Fruit fly (Drosophila melanogaster) whole organism, wandering third instar larva: Measurements from ENCODE around the gene Tlk.

ENCODE experiments used
- Abd-B ChIP-seq: fragments of >200 bp; optimal IDR thresholded peaks from 2 replicates; lab custom pipeline; 2017; ENCODE audit warnings: missing biosample characterization, missing genetic modification characterization
- CG32264 ChIP-seq: fragments of 200-800 bp; sonication (Bioruptor generic); optimal IDR thresholded peaks from 2 replicates; lab custom pipeline; 2016; ENCODE audit warnings: missing biosample characterization, missing genetic modification characterization
- CG9705 ChIP-seq: fragments of 200-800 bp; sonication (Bioruptor generic); optimal IDR thresholded peaks from 2 replicates; lab custom pipeline; 2018; ENCODE audit warnings: missing biosample characterization, mild to moderate bottlenecking, missing genetic modification characterization
- Dfd ChIP-seq: fragments of >200 bp; optimal IDR thresholded peaks from 2 replicates; lab custom pipeline; 2017; ENCODE audit warnings: missing biosample characterization, missing genetic modification characterization
- Dif ChIP-seq: fragments of 200-275, 200-300 bp; sonication (Bioruptor generic); optimal IDR thresholded peaks from 2 replicates; lab custom pipeline; 2018; ENCODE audit warnings: missing biosample characterization, missing genetic modification characterization; ENCODE audit not compliant: partially characterized antibody
- HLH106 ChIP-seq: fragments of 200-800 bp; optimal IDR thresholded peaks from 3 replicates; lab custom pipeline; 2019; ENCODE audit warnings: missing biosample characterization, mild to moderate bottlenecking, missing genetic modification characterization, moderate library complexity
- Hr78 ChIP-seq: fragments of >200 bp; optimal IDR thresholded peaks from 2 replicates; lab custom pipeline; 2017; ENCODE audit warnings: missing biosample characterization, missing genetic modification characterization
- Jra ChIP-seq: sonication (Bioruptor generic); optimal IDR thresholded peaks from 2 replicates; lab custom pipeline; 2016; ENCODE audit warnings: missing biosample characterization, missing genetic modification characterization
- Mio ChIP-seq: sonication (Bioruptor generic); optimal IDR thresholded peaks from 2 replicates; lab custom pipeline; 2016; ENCODE audit warnings: missing biosample characterization, missing genetic modification characterization
- Myc ChIP-seq: fragments of >200 bp; optimal IDR thresholded peaks from 2 replicates; lab custom pipeline; 2017
- N ChIP-seq: fragments of >200 bp; optimal IDR thresholded peaks from 2 replicates; lab custom pipeline; 2018; ENCODE audit warnings: missing biosample characterization, missing external identifiers, missing genetic modification characterization
- OdsH ChIP-seq: fragments of 200-800 bp; sonication (Bioruptor generic); optimal IDR thresholded peaks from 2 replicates; lab custom pipeline; 2016; ENCODE audit warnings: missing biosample characterization, mild to moderate bottlenecking, missing genetic modification characterization
- Sp1 ChIP-seq: fragments of 200-800 bp; sonication (Bioruptor generic); optimal IDR thresholded peaks from 3 replicates; lab custom pipeline; 2019; ENCODE audit warnings: missing biosample characterization, mild to moderate bottlenecking, missing genetic modification characterization, moderate library complexity
- br ChIP-seq: fragments of 200-800 bp; sonication (Bioruptor generic); optimal IDR thresholded peaks from 2 replicates; lab custom pipeline; 2016; ENCODE audit warnings: missing biosample characterization, missing genetic modification characterization
- brk ChIP-seq: fragments of 200-800 bp; sonication (Bioruptor generic); optimal IDR thresholded peaks from 2 replicates; lab custom pipeline; 2016; ENCODE audit warnings: missing biosample characterization, mild to moderate bottlenecking, missing genetic modification characterization
- dl ChIP-seq, 2 experiments: fragments of 175-275, 200-275 bp in 1 of 2; fragments of 200-275 bp in 1 of 2; sonication (Bioruptor generic); optimal IDR thresholded peaks; lab custom pipeline; 2018; ENCODE audit warnings: mild to moderate bottlenecking in 2 of 2, missing biosample characterization in 2 of 2, missing genetic modification characterization in 2 of 2, moderate library complexity in 2 of 2; ENCODE audit not compliant: partially characterized antibody in 2 of 2, insufficient read depth in 1 of 2
- dmrt93B ChIP-seq: fragments of 200-800 bp; sonication (Bioruptor generic); optimal IDR thresholded peaks from 2 replicates; lab custom pipeline; 2018; ENCODE audit warnings: missing biosample characterization, mild to moderate bottlenecking, missing genetic modification characterization
- dsf ChIP-seq: sonication (Bioruptor generic); optimal IDR thresholded peaks from 2 replicates; lab custom pipeline; 2016; ENCODE audit warnings: missing biosample characterization, missing genetic modification characterization, borderline replicate concordance
- ey ChIP-seq: fragments of 200-800 bp; sonication (Bioruptor generic); optimal IDR thresholded peaks from 2 replicates; lab custom pipeline; 2016; ENCODE audit warnings: missing biosample characterization, missing genetic modification characterization
- foxo ChIP-seq, 2 experiments: fragments of 200-800 bp; sonication (Bioruptor generic); optimal IDR thresholded peaks; 2 replicates in 1 of 2; 3 replicates in 1 of 2; lab custom pipeline; 2016 to 2017; ENCODE audit warnings: missing biosample characterization in 2 of 2, missing genetic modification characterization in 2 of 2
- fru ChIP-seq: fragments of 200-800 bp; sonication (Bioruptor generic); optimal IDR thresholded peaks from 3 replicates; lab custom pipeline; 2016; ENCODE audit warnings: missing biosample characterization, mild to moderate bottlenecking, missing genetic modification characterization
- jim ChIP-seq: fragments of 175-275, 200-325 bp; sonication (Bioruptor generic); optimal IDR thresholded peaks from 2 replicates; lab custom pipeline; 2016; ENCODE audit warnings: missing biosample characterization, mild to moderate bottlenecking, missing genetic modification characterization
- psq ChIP-seq: fragments of 200-800 bp; sonication (Bioruptor generic); optimal IDR thresholded peaks from 3 replicates; lab custom pipeline; 2017; ENCODE audit warnings: missing biosample characterization, mild to moderate bottlenecking, missing genetic modification characterization, moderate library complexity
- rgr ChIP-seq: fragments of 200-800 bp; sonication (Bioruptor generic); optimal IDR thresholded peaks from 3 replicates; lab custom pipeline; 2016; ENCODE audit warnings: missing biosample characterization, mild to moderate bottlenecking, missing genetic modification characterization
- sage ChIP-seq: fragments of 200-800 bp; sonication (Bioruptor generic); optimal IDR thresholded peaks from 2 replicates; lab custom pipeline; 2016; ENCODE audit warnings: missing biosample characterization, mild to moderate bottlenecking, missing genetic modification characterization
- tai ChIP-seq: sonication (Bioruptor generic); optimal IDR thresholded peaks from 2 replicates; lab custom pipeline; 2016; ENCODE audit warnings: missing biosample characterization, missing genetic modification characterization
- usp ChIP-seq: fragments of >200 bp; optimal IDR thresholded peaks from 2 replicates; lab custom pipeline; 2017; ENCODE audit warnings: missing biosample characterization, missing genetic modification characterization

Gene Tlk

dm6 chrX:3730879-3731278 is 11.1 kb downstream of the Tlk start:
- no peak for TF ChIP-seq Jra
- TF ChIP-seq fru (GFP tag; lab: Kevin White, UChicago) = peak; percentile 30
- peak in 1 of 2 experiments; percentile 43 for TF ChIP-seq foxo (GFP tag; optimal IDR thresholded peaks at IDR 0.05; lab: Kevin White, UChicago)
- TF ChIP-seq HLH106 (tag; lab: Kevin White, UChicago) = peak; percentile 7

dm6 chrX:3737774-3738173 is 18.0 kb downstream of the Tlk start:
- TF ChIP-seq Dfd (GFP tag; lab: Kevin White, UChicago) (peak; percentile 19), Myc (lab: Kevin White, UChicago) (no peak), CG9705 (GFP tag; lab: Kevin White, UChicago) (no peak), usp (GFP tag; lab: Kevin White, UChicago) (no peak)

DNA sequence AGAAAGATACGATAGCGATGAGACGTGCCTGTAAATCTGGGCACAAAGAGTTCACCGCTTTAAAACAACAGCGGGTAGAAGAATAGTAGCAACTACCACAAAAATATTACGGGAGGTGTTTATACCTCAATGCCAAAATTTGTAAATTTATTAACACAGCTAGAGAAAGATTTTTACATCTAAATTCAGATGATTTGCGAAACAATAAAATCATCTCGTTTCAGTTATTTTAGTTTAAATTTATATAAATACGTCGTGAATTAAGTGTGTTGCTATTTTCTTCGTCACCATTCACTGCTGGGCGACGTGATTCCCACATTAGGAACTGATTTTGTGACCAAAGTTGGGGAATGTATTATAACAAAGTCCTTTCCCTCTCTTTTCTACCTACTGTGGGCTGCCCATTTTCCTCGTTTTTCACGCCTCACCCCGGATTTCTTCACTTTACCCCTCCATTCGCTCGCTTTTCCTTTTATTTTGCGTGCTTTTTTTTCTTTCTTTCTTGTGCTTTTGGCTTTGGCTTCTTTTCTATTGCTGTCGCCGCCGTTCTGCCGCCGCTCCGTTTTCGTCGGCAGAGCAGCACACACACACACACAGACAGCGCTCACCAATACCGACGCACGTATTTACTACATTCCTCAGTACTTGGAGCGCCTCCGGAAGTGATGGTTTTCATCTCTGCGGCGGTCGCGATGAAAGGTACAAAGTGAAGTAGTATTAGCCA is 19.5 kb downstream of the Tlk start:
- TF ChIP-seq Dfd (GFP tag; lab: Kevin White, UChicago) = no peak
- no peak for TF ChIP-seq sage (GFP tag; lab: Kevin White, UChicago)
- no peak for TF ChIP-seq rgr (GFP tag; lab: Kevin White, UChicago)
- no peak for TF ChIP-seq ey (GFP tag; lab: Kevin White, UChicago)
- TF ChIP-seq dl (GFP tag; optimal IDR thresholded peaks at IDR 0.05; lab: Kevin White, UChicago; ENCODE audit: insufficient read depth in 1 of 2, partially characterized antibody in 2 of 2) = no peak
- TF ChIP-seq Myc (lab: Kevin White, UChicago) = no peak
- no peak for TF ChIP-seq usp (GFP tag; lab: Kevin White, UChicago)
- no peak for TF ChIP-seq psq (GFP tag; lab: Kevin White, UChicago)
- TF ChIP-seq Mio (GFP tag; lab: Kevin White, UChicago) = no peak
- no peak for TF ChIP-seq jim (GFP tag; lab: Kevin White, UChicago)
- TF ChIP-seq brk (GFP tag; lab: Kevin White, UChicago) = no peak
- TF ChIP-seq dmrt93B (GFP tag; lab: Kevin White, UChicago) = no peak
- TF ChIP-seq HLH106 (tag; lab: Kevin White, UChicago) = no peak
- no peak for TF ChIP-seq Sp1 (GFP tag; lab: Kevin White, UChicago)
- no peak for TF ChIP-seq br (GFP tag; lab: Kevin White, UChicago)
- no peak for TF ChIP-seq Hr78

dm6 chrX:3739889-3740187 is 20.0 kb downstream of the Tlk start:
- TF ChIP-seq dsf (GFP tag; lab: Kevin White, UChicago) (no peak), dl (GFP tag; optimal IDR thresholded peaks at IDR 0.05; lab: Kevin White, UChicago; ENCODE audit: insufficient read depth in 1 of 2, partially characterized antibody in 2 of 2) (no peak), rgr (GFP tag; lab: Kevin White, UChicago) (no peak), Myc (lab: Kevin White, UChicago) (no peak), CG9705 (GFP tag; lab: Kevin White, UChicago) (no peak), N (GFP tag; lab: Kevin White, UChicago) (no peak), jim (GFP tag; lab: Kevin White, UChicago) (no peak)

dm6 chrX:3740319-3740718 is 20.5 kb downstream of the Tlk start:
- no peak for TF ChIP-seq Dfd (GFP tag; lab: Kevin White, UChicago)
- TF ChIP-seq Dif (GFP tag; lab: Kevin White, UChicago) = no peak
- no peak for TF ChIP-seq foxo (GFP tag; optimal IDR thresholded peaks at IDR 0.05; lab: Kevin White, UChicago)
- no peak for TF ChIP-seq tai (GFP tag; lab: Kevin White, UChicago)
- no peak for TF ChIP-seq Mio (GFP tag; lab: Kevin White, UChicago)
- no peak for TF ChIP-seq Abd-B (GFP tag; lab: Kevin White, UChicago)
- TF ChIP-seq dl (GFP tag; optimal IDR thresholded peaks at IDR 0.05; lab: Kevin White, UChicago; ENCODE audit: insufficient read depth in 1 of 2, partially characterized antibody in 2 of 2) = no peak
- TF ChIP-seq brk (GFP tag; lab: Kevin White, UChicago) = no peak
- no peak for TF ChIP-seq fru (GFP tag; lab: Kevin White, UChicago)
- no peak for TF ChIP-seq OdsH (GFP tag; lab: Kevin White, UChicago)
- no peak for TF ChIP-seq CG32264 (GFP tag; lab: Kevin White, UChicago)
- no peak for TF ChIP-seq ey (GFP tag; lab: Kevin White, UChicago)
